Worm (Caenorhabditis elegans) whole organism, L2 larva: ENCODE measurements around the gene ddo-2.

ENCODE experiments used
- C34F6.9 ChIP-seq: fragments of 150-350 bp; optimal IDR thresholded peaks from 2 replicates; lab custom pipeline; 2014; ENCODE audit warnings: missing biosample characterization, missing genetic modification characterization
- F13H6.1 ChIP-seq: sonication (generic microtip); optimal IDR thresholded peaks from 2 replicates; lab custom pipeline; 2016; ENCODE audit warnings: missing genetic modification characterization, missing compliant biosample characterization
- R02D3.7 ChIP-seq: fragments of 150-350 bp; optimal IDR thresholded peaks from 2 replicates; lab custom pipeline; 2014; ENCODE audit warnings: missing biosample characterization, missing genetic modification characterization
- Y55F3AM.14 ChIP-seq: fragments of 200-800 bp; sonication (Bioruptor generic); optimal IDR thresholded peaks from 2 replicates; lab custom pipeline; 2018; ENCODE audit warnings: mild to moderate bottlenecking, missing genetic modification characterization, missing compliant biosample characterization
- ZK546.5 ChIP-seq: sonication (generic microtip); optimal IDR thresholded peaks from 2 replicates; lab custom pipeline; 2017; ENCODE audit warnings: missing biosample characterization, missing genetic modification characterization
- alr-1 ChIP-seq: fragments of 150-350 bp; optimal IDR thresholded peaks from 2 replicates; lab custom pipeline; 2014; ENCODE audit warnings: missing biosample characterization, missing genetic modification characterization
- aly-2 ChIP-seq: fragments of 150-350 bp; optimal IDR thresholded peaks from 2 replicates; lab custom pipeline; 2014; ENCODE audit warnings: missing biosample characterization, missing genetic modification characterization
- ama-1 ChIP-seq: fragments of 150-350 bp; optimal IDR thresholded peaks from 2 replicates; lab custom pipeline; 2018; ENCODE audit warnings: inconsistent platforms
- blmp-1 ChIP-seq: sonication (generic microtip); optimal IDR thresholded peaks from 2 replicates; lab custom pipeline; 2017; ENCODE audit warnings: missing genetic modification characterization, mild to moderate bottlenecking, missing compliant biosample characterization, antibody characterized with exemption, moderate library complexity; ENCODE audit not compliant: insufficient read depth
- ceh-16 ChIP-seq: fragments of 150-350 bp; optimal IDR thresholded peaks from 2 replicates; lab custom pipeline; 2014; ENCODE audit warnings: missing biosample characterization, missing genetic modification characterization
- ceh-82 ChIP-seq: fragments of 150-350 bp; optimal IDR thresholded peaks from 2 replicates; lab custom pipeline; 2014; ENCODE audit warnings: missing biosample characterization, missing genetic modification characterization
- crh-2 ChIP-seq: sonication (generic microtip); optimal IDR thresholded peaks from 2 replicates; lab custom pipeline; 2017; ENCODE audit warnings: missing biosample characterization, missing genetic modification characterization
- dmd-4 ChIP-seq: sonication (generic microtip); optimal IDR thresholded peaks from 2 replicates; lab custom pipeline; 2017; ENCODE audit warnings: missing biosample characterization, missing genetic modification characterization
- egl-27 ChIP-seq: sonication (generic microtip); optimal IDR thresholded peaks from 3 replicates; lab custom pipeline; 2017; ENCODE audit warnings: missing biosample characterization, missing genetic modification reagents, missing genetic modification characterization
- elt-1 ChIP-seq: fragments of 150-350 bp; optimal IDR thresholded peaks from 2 replicates; lab custom pipeline; 2014; ENCODE audit warnings: missing biosample characterization, missing genetic modification characterization
- elt-3 ChIP-seq: sonication (generic microtip); optimal IDR thresholded peaks from 2 replicates; lab custom pipeline; 2017; ENCODE audit warnings: missing biosample characterization, missing genetic modification characterization
- fos-1 ChIP-seq: fragments of 150-350 bp; optimal IDR thresholded peaks from 2 replicates; lab custom pipeline; 2014; ENCODE audit warnings: missing biosample characterization, missing genetic modification characterization
- gmeb-1 ChIP-seq: fragments of 150-350 bp; optimal IDR thresholded peaks from 2 replicates; lab custom pipeline; 2014; ENCODE audit warnings: missing biosample characterization, missing genetic modification characterization
- lin-11 ChIP-seq: fragments of 150-350 bp; sonication (generic microtip); optimal IDR thresholded peaks from 2 replicates; lab custom pipeline; 2014; ENCODE audit warnings: missing biosample characterization, missing genetic modification characterization, inconsistent platforms, mixed read lengths
- lin-13 ChIP-seq: fragments of 150-350 bp; optimal IDR thresholded peaks from 2 replicates; lab custom pipeline; 2014; ENCODE audit warnings: missing biosample characterization, missing genetic modification reagents, missing genetic modification characterization
- lin-39 ChIP-seq: fragments of 150-350 bp; optimal IDR thresholded peaks from 2 replicates; lab custom pipeline; 2014; ENCODE audit warnings: missing biosample characterization, missing genetic modification reagents, missing genetic modification characterization
- lsy-2 ChIP-seq, 2 experiments: fragments of 150-350 bp in 1 of 2; sonication (generic microtip) in 1 of 2; optimal IDR thresholded peaks; 2 replicates each; lab custom pipeline; 2014 to 2017; ENCODE audit warnings: missing biosample characterization in 2 of 2, missing genetic modification characterization in 2 of 2
- mab-5 ChIP-seq: fragments of 150-350 bp; optimal IDR thresholded peaks from 2 replicates; lab custom pipeline; 2014; ENCODE audit warnings: missing biosample characterization, missing genetic modification characterization
- mbf-1 ChIP-seq: sonication (generic microtip); optimal IDR thresholded peaks from 2 replicates; lab custom pipeline; 2017; ENCODE audit warnings: missing biosample characterization, missing genetic modification characterization
- mdl-1 ChIP-seq, 2 experiments: fragments of 150-350 bp in 1 of 2; sonication (generic microtip) in 1 of 2; optimal IDR thresholded peaks; 2 replicates each; lab custom pipeline; 2017; ENCODE audit warnings: missing biosample characterization in 2 of 2, missing genetic modification characterization in 2 of 2
- nhr-10 ChIP-seq: sonication (generic microtip); optimal IDR thresholded peaks from 2 replicates; lab custom pipeline; 2017; ENCODE audit warnings: missing biosample characterization, missing genetic modification characterization
- nhr-11 ChIP-seq: fragments of 150-350 bp; optimal IDR thresholded peaks from 2 replicates; lab custom pipeline; 2014; ENCODE audit warnings: missing biosample characterization, missing genetic modification characterization
- nhr-12 ChIP-seq: fragments of 150-350 bp; optimal IDR thresholded peaks from 2 replicates; lab custom pipeline; 2014; ENCODE audit warnings: missing biosample characterization, missing genetic modification characterization
- nhr-129 ChIP-seq: fragments of 150-350 bp; optimal IDR thresholded peaks from 2 replicates; lab custom pipeline; 2014; ENCODE audit warnings: missing biosample characterization, missing genetic modification characterization
- nhr-21 ChIP-seq: fragments of 150-350 bp; optimal IDR thresholded peaks from 2 replicates; lab custom pipeline; 2014; ENCODE audit warnings: missing biosample characterization, missing genetic modification characterization
- nhr-23 ChIP-seq: fragments of 150-350 bp; optimal IDR thresholded peaks from 2 replicates; lab custom pipeline; 2014; ENCODE audit warnings: missing biosample characterization, missing genetic modification reagents, missing genetic modification characterization
- nhr-237 ChIP-seq: fragments of 150-350 bp; optimal IDR thresholded peaks from 2 replicates; lab custom pipeline; 2014; ENCODE audit warnings: missing biosample characterization, missing genetic modification characterization
- nhr-25 ChIP-seq: fragments of 150-350 bp; sonication (generic microtip); optimal IDR thresholded peaks from 3 replicates; lab custom pipeline; 2014; ENCODE audit warnings: missing biosample characterization, missing genetic modification characterization
- nhr-6 ChIP-seq: fragments of 150-350 bp; optimal IDR thresholded peaks from 2 replicates; lab custom pipeline; 2014; ENCODE audit warnings: missing biosample characterization, missing genetic modification characterization
- nhr-77 ChIP-seq: fragments of 150-350 bp; optimal IDR thresholded peaks from 2 replicates; lab custom pipeline; 2014; ENCODE audit warnings: missing biosample characterization, missing genetic modification characterization
- peb-1 ChIP-seq: fragments of 150-350 bp; optimal IDR thresholded peaks from 2 replicates; lab custom pipeline; 2014; ENCODE audit warnings: missing biosample characterization, missing genetic modification characterization
- sem-4 ChIP-seq: fragments of 150-350 bp; optimal IDR thresholded peaks from 2 replicates; lab custom pipeline; 2014; ENCODE audit warnings: missing biosample characterization, missing genetic modification reagents, missing genetic modification characterization
- skn-1 ChIP-seq: sonication (generic microtip); optimal IDR thresholded peaks from 2 replicates; lab custom pipeline; 2017; ENCODE audit warnings: missing biosample characterization, missing genetic modification characterization
- sma-3 ChIP-seq: sonication (generic microtip); optimal IDR thresholded peaks from 2 replicates; lab custom pipeline; 2016; ENCODE audit warnings: missing genetic modification reagents, missing genetic modification characterization, missing compliant biosample characterization
- sma-9 ChIP-seq, 2 experiments: fragments of 150-350 bp in 1 of 2; sonication (generic microtip) in 1 of 2; optimal IDR thresholded peaks; 2 replicates each; lab custom pipeline; 2014 to 2016; ENCODE audit warnings: missing genetic modification characterization in 2 of 2, mild to moderate bottlenecking in 1 of 2, missing biosample characterization in 1 of 2, missing compliant biosample characterization in 1 of 2, missing genetic modification reagents in 1 of 2, moderate library complexity in 1 of 2
- snpc-4 ChIP-seq: fragments of 150-350 bp; optimal IDR thresholded peaks from 2 replicates; lab custom pipeline; 2014; ENCODE audit warnings: missing biosample characterization, missing genetic modification characterization
- unc-39 ChIP-seq: fragments of 150-350 bp; optimal IDR thresholded peaks from 2 replicates; lab custom pipeline; 2014; ENCODE audit warnings: missing biosample characterization, missing genetic modification characterization
- unc-55 ChIP-seq: fragments of 150-350 bp; sonication (generic microtip); optimal IDR thresholded peaks from 3 replicates; lab custom pipeline; 2014; ENCODE audit warnings: missing biosample characterization, missing genetic modification reagents, missing genetic modification characterization
- unc-62 ChIP-seq: fragments of 150-350 bp; optimal IDR thresholded peaks from 2 replicates; lab custom pipeline; 2014; ENCODE audit warnings: missing biosample characterization, missing genetic modification reagents, missing genetic modification characterization
- zag-1 ChIP-seq: fragments of 150-350 bp; optimal IDR thresholded peaks from 2 replicates; lab custom pipeline; 2014; ENCODE audit warnings: missing biosample characterization, missing genetic modification characterization
- ztf-1 ChIP-seq: fragments of 200-800 bp; sonication (Bioruptor generic); conservative IDR thresholded peaks from 2 replicates; pipeline ENCODE4 v1.3.6; 2022; ENCODE audit warnings: missing genetic modification characterization, missing compliant biosample characterization
- ztf-11 ChIP-seq: sonication (generic microtip); optimal IDR thresholded peaks from 2 replicates; lab custom pipeline; 2017; ENCODE audit warnings: missing biosample characterization, missing genetic modification characterization
- ztf-4 ChIP-seq: fragments of 150-350 bp; optimal IDR thresholded peaks from 2 replicates; lab custom pipeline; 2014; ENCODE audit warnings: missing biosample characterization, missing genetic modification characterization

Gene ddo-2

DNA sequence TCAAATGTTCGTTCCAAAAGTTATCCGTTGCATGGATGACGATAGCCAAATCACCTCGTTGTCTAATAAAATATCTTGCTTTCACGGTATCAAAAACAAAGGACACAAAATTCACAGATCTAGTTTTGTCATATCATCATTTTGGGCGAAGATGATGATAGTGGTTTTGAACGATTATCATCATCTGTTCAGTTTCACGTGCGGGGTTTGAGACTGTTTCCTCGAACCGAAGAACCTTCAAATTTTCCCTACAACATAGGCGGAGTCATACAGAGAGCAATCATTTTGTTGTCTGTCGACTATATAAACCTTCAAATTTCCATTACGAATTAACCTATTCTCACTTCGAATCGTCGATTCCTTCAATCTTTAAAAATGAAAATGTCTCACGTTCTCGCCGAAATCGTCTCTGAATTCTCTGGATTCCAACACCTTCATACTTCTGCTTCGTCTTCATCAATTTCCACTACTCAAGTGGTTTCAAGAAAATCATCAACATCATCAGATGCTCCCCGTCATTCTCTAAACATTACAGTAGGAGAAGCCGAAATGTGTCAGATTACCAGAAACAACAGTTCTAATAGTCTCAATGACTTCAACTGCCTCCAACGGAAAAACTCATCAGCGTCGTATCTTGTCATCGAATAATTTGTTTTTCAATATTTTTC is 22.3 kb downstream of the ddo-2 start, which contains the start of gene F18E3.11:
TSS of gene F18E3.11 (plus strand) at position 376 of the 668 bp plus-strand sequence.
- TF ChIP-seq ZK546.5 (tag; lab: Kevin White, UChicago): no peak
- TF ChIP-seq nhr-25: peak; percentile 85
- TF ChIP-seq skn-1 (tag; lab: Kevin White, UChicago): no peak
- TF ChIP-seq Y55F3AM.14 (GFP tag; lab: Kevin White, UChicago): no peak
- TF ChIP-seq nhr-23 (tag; lab: Kevin White, UChicago): no peak
- no peak for TF ChIP-seq zag-1 (tag; lab: Kevin White, UChicago)
- no peak for TF ChIP-seq unc-39
- no peak for TF ChIP-seq unc-62 (GFP tag; lab: Kevin White, UChicago)
- TF ChIP-seq blmp-1 (tag; lab: Kevin White, UChicago): peak; percentile 78
- TF ChIP-seq nhr-129 (tag; lab: Kevin White, UChicago): peak; percentile 84
- TF ChIP-seq sma-3 (GFP tag; lab: Kevin White, UChicago): peak; percentile 49
- TF ChIP-seq nhr-12 (tag; lab: Kevin White, UChicago): no peak
- TF ChIP-seq lsy-2 (tag; optimal IDR thresholded peaks at IDR 0.05; lab: Kevin White, UChicago): no peak
- TF ChIP-seq fos-1 (tag; lab: Kevin White, UChicago): no peak
- no peak for TF ChIP-seq ceh-82 (tag; lab: Kevin White, UChicago)
- TF ChIP-seq unc-55 (GFP tag; lab: Kevin White, UChicago): no peak
- no peak for TF ChIP-seq nhr-77 (tag; lab: Kevin White, UChicago)
- no peak for TF ChIP-seq lin-11 (tag; lab: Kevin White, UChicago)
- TF ChIP-seq elt-1 (tag; lab: Kevin White, UChicago): no peak
- TF ChIP-seq nhr-10 (tag; lab: Kevin White, UChicago): no peak
- no peak for TF ChIP-seq mab-5 (tag; lab: Kevin White, UChicago)
- TF ChIP-seq nhr-237 (tag; lab: Kevin White, UChicago): no peak
- peak; percentile 89 for TF ChIP-seq ama-1 (lab: Kevin White, UChicago)
- TF ChIP-seq peb-1 (tag; lab: Kevin White, UChicago): no peak
- no peak for TF ChIP-seq sem-4 (tag; lab: Kevin White, UChicago)
- no peak for TF ChIP-seq ztf-4
- TF ChIP-seq R02D3.7: no peak
- TF ChIP-seq nhr-11 (tag; lab: Kevin White, UChicago): no peak
- TF ChIP-seq gmeb-1 (tag; lab: Kevin White, UChicago): no peak
- peak; percentile 6 for TF ChIP-seq nhr-6 (tag; lab: Kevin White, UChicago)
- TF ChIP-seq ztf-1: no peak
- TF ChIP-seq nhr-21: peak; percentile 80
- TF ChIP-seq dmd-4 (tag; lab: Kevin White, UChicago): no peak
- TF ChIP-seq mbf-1 (tag; lab: Kevin White, UChicago): no peak
- no peak for TF ChIP-seq lin-13 (GFP tag; lab: Kevin White, UChicago)
- TF ChIP-seq alr-1 (tag; lab: Kevin White, UChicago): no peak
- TF ChIP-seq ceh-16: no peak
- TF ChIP-seq crh-2 (tag; lab: Kevin White, UChicago): peak; percentile 9
- TF ChIP-seq C34F6.9: no peak
- no peak for TF ChIP-seq egl-27
- no peak for TF ChIP-seq aly-2 (tag; lab: Kevin White, UChicago)
- no peak for TF ChIP-seq F13H6.1 (tag; lab: Kevin White, UChicago)
- TF ChIP-seq sma-9 (GFP tag; optimal IDR thresholded peaks at IDR 0.05; lab: Kevin White, UChicago): peak; percentile 84
- no peak for TF ChIP-seq sma-9 (tag; optimal IDR thresholded peaks at IDR 0.05; lab: Kevin White, UChicago)
- TF ChIP-seq snpc-4 (tag; lab: Kevin White, UChicago): no peak
- no peak for TF ChIP-seq elt-3 (tag; lab: Kevin White, UChicago)
- TF ChIP-seq mdl-1 (tag; optimal IDR thresholded peaks at IDR 0.05; lab: Kevin White, UChicago): no peak
- no peak for TF ChIP-seq ztf-11 (tag; lab: Kevin White, UChicago)
- no peak for TF ChIP-seq lin-39 (tag; lab: Kevin White, UChicago)
- TF ChIP-seq, all 48 proteins: peak for 9
